Worm (Caenorhabditis elegans) whole organism, L1 larva: Measurements from ENCODE around the gene F14D7.18.

ENCODE experiments used
- C04F5.9 ChIP-seq: sonication (generic microtip); optimal IDR thresholded peaks from 2 replicates; lab custom pipeline; 2016; ENCODE audit warnings: missing genetic modification characterization, missing compliant biosample characterization
- C34B4.2 ChIP-seq: sonication (generic microtip); optimal IDR thresholded peaks from 2 replicates; lab custom pipeline; 2017; ENCODE audit warnings: mild to moderate bottlenecking, missing genetic modification characterization, missing compliant biosample characterization
- Y116A8C.19 ChIP-seq: sonication (generic microtip); optimal IDR thresholded peaks from 2 replicates; lab custom pipeline; 2016; ENCODE audit warnings: missing compliant biosample characterization, missing genetic modification characterization, borderline replicate concordance
- alr-1 ChIP-seq: fragments of 200-800 bp; sonication (Bioruptor generic); optimal IDR thresholded peaks from 2 replicates; lab custom pipeline; 2018; ENCODE audit warnings: borderline replicate concordance, mild to moderate bottlenecking, missing genetic modification characterization, missing compliant biosample characterization
- aly-2 ChIP-seq: fragments of 150-350 bp; optimal IDR thresholded peaks from 2 replicates; lab custom pipeline; 2014; ENCODE audit warnings: missing biosample characterization, missing genetic modification characterization
- ceh-63 ChIP-seq: fragments of 200-800 bp; sonication (Bioruptor generic); optimal IDR thresholded peaks from 2 replicates; lab custom pipeline; 2018; ENCODE audit warnings: mild to moderate bottlenecking, missing genetic modification characterization, missing compliant biosample characterization
- ceh-82 ChIP-seq, 3 experiments: fragments of 150-350 bp in 1 of 3; sonication (generic microtip) in 2 of 3; optimal IDR thresholded peaks; 2 replicates each; lab custom pipeline; 2014 to 2017; ENCODE audit warnings: missing biosample characterization in 3 of 3, missing genetic modification characterization in 3 of 3
- ceh-88 ChIP-seq: fragments of 200-800 bp; sonication (Bioruptor generic); IDR thresholded peaks from 2 replicates; pipeline ENCODE4 v1.3.6; 2022; ENCODE audit warnings: missing genetic modification characterization, missing compliant biosample characterization
- ces-1 ChIP-seq: fragments of 150-350 bp; optimal IDR thresholded peaks from 2 replicates; lab custom pipeline; 2014; ENCODE audit warnings: missing biosample characterization, missing genetic modification reagents, missing genetic modification characterization
- dpl-1 ChIP-seq, 3 experiments: fragments of 150-350 bp in 2 of 3; sonication (generic microtip) in 1 of 3; optimal IDR thresholded peaks; 2 replicates each; lab custom pipeline; 2014 to 2017; ENCODE audit warnings: missing biosample characterization in 3 of 3, missing genetic modification characterization in 3 of 3, missing genetic modification reagents in 3 of 3
- dsc-1 ChIP-seq: sonication (generic microtip); optimal IDR thresholded peaks from 2 replicates; lab custom pipeline; 2016; ENCODE audit warnings: mild to moderate bottlenecking, missing genetic modification characterization, missing compliant biosample characterization
- egl-13 ChIP-seq: sonication (generic microtip); optimal IDR thresholded peaks from 2 replicates; lab custom pipeline; 2016; ENCODE audit warnings: missing genotype, missing genetic modification reagents, missing genetic modification characterization, missing compliant biosample characterization
- elt-3 ChIP-seq, 6 experiments: fragments of 150-350 bp in 1 of 6; sonication (generic microtip); optimal IDR thresholded peaks; 2 replicates each; lab custom pipeline; 2017 to 2018; ENCODE audit warnings: missing biosample characterization in 6 of 6, missing genetic modification characterization in 6 of 6, inconsistent platforms in 1 of 6
- fkh-8 ChIP-seq: sonication (generic microtip); optimal IDR thresholded peaks from 2 replicates; lab custom pipeline; 2016; ENCODE audit warnings: mild to moderate bottlenecking, missing genetic modification characterization, missing compliant biosample characterization
- grh-1 ChIP-seq: fragments of 200-800 bp; sonication (Bioruptor generic); IDR thresholded peaks from 2 replicates; pipeline ENCODE4 v1.3.6; 2022; ENCODE audit warnings: missing genetic modification reagents, missing genetic modification characterization, missing compliant biosample characterization
- irx-1 ChIP-seq: sonication (generic microtip); optimal IDR thresholded peaks from 2 replicates; lab custom pipeline; 2016; ENCODE audit warnings: missing genetic modification characterization, missing compliant biosample characterization
- isw-1 ChIP-seq: fragments of 200-800 bp; sonication (Bioruptor generic); IDR thresholded peaks from 2 replicates; pipeline ENCODE4 v1.3.6; 2022; ENCODE audit warnings: missing genetic modification characterization, missing compliant biosample characterization
- lin-13 ChIP-seq: fragments of 150-350 bp; optimal IDR thresholded peaks from 2 replicates; lab custom pipeline; 2014; ENCODE audit warnings: missing biosample characterization, missing genetic modification reagents, missing genetic modification characterization
- lir-3 ChIP-seq: sonication (generic microtip); optimal IDR thresholded peaks from 2 replicates; lab custom pipeline; 2016; ENCODE audit warnings: mild to moderate bottlenecking, missing genetic modification characterization, moderate library complexity, missing compliant biosample characterization; ENCODE audit not compliant: poor library complexity
- nhr-12 ChIP-seq: sonication (generic microtip); optimal IDR thresholded peaks from 2 replicates; lab custom pipeline; 2017; ENCODE audit warnings: missing biosample characterization, missing genetic modification characterization
- nhr-20 ChIP-seq: sonication (generic microtip); optimal IDR thresholded peaks from 2 replicates; lab custom pipeline; 2016; ENCODE audit warnings: mild to moderate bottlenecking, missing genetic modification characterization, missing compliant biosample characterization
- nhr-47 ChIP-seq: sonication (generic microtip); optimal IDR thresholded peaks from 2 replicates; lab custom pipeline; 2016; ENCODE audit warnings: mild to moderate bottlenecking, missing genetic modification characterization, moderate library complexity, missing compliant biosample characterization
- nhr-71 ChIP-seq: sonication (generic microtip); optimal IDR thresholded peaks from 2 replicates; lab custom pipeline; 2016; ENCODE audit warnings: mild to moderate bottlenecking, missing genetic modification characterization, moderate library complexity, missing compliant biosample characterization
- nhr-76 ChIP-seq: sonication (generic microtip); optimal IDR thresholded peaks from 2 replicates; lab custom pipeline; 2017; ENCODE audit warnings: missing biosample characterization, missing genetic modification characterization
- nhr-77 ChIP-seq: fragments of 150-350 bp; optimal IDR thresholded peaks from 2 replicates; lab custom pipeline; 2014; ENCODE audit warnings: missing biosample characterization, missing genetic modification characterization
- nhr-84 ChIP-seq: sonication (generic microtip); optimal IDR thresholded peaks from 2 replicates; lab custom pipeline; 2017; ENCODE audit warnings: missing biosample characterization, missing genetic modification characterization
- nhr-90 ChIP-seq: sonication (generic microtip); optimal IDR thresholded peaks from 2 replicates; lab custom pipeline; 2016; ENCODE audit warnings: mild to moderate bottlenecking, missing genetic modification characterization, missing compliant biosample characterization; ENCODE audit not compliant: poor library complexity
- pax-3 ChIP-seq: fragments of 200-800 bp; sonication (Bioruptor generic); optimal IDR thresholded peaks from 2 replicates; lab custom pipeline; 2018; ENCODE audit warnings: mild to moderate bottlenecking, missing genetic modification characterization, moderate library complexity, missing compliant biosample characterization
- snpc-4 ChIP-seq: fragments of 150-350 bp; optimal IDR thresholded peaks from 2 replicates; lab custom pipeline; 2014; ENCODE audit warnings: missing biosample characterization, missing genetic modification characterization
- sox-4 ChIP-seq: sonication (generic microtip); optimal IDR thresholded peaks from 2 replicates; lab custom pipeline; 2016; ENCODE audit warnings: missing genetic modification characterization, missing compliant biosample characterization
- sptf-1 ChIP-seq: fragments of 150-350 bp; optimal IDR thresholded peaks from 2 replicates; lab custom pipeline; 2014; ENCODE audit warnings: missing biosample characterization, missing genetic modification characterization
- tbx-2 ChIP-seq: sonication (generic microtip); optimal IDR thresholded peaks from 2 replicates; lab custom pipeline; 2016; ENCODE audit warnings: missing genetic modification characterization, missing compliant biosample characterization
- vab-15 ChIP-seq: sonication (generic microtip); optimal IDR thresholded peaks from 2 replicates; lab custom pipeline; 2017; ENCODE audit warnings: missing genotype, mild to moderate bottlenecking, missing genetic modification characterization, missing compliant biosample characterization
- xbp-1 ChIP-seq: sonication (generic microtip); optimal IDR thresholded peaks from 2 replicates; lab custom pipeline; 2016; ENCODE audit warnings: missing genetic modification characterization, missing compliant biosample characterization

F14D7.18 gene

ce11 chrV:14285803-14286202 is 4.7 kb downstream of the F14D7.18 start, which contains the start of gene F40G12.11:
Gene F40G12.11, plus strand, starts transcription at chrV:14286171.
- no peak for TF ChIP-seq ceh-63
- no peak for TF ChIP-seq lir-3 (tag; lab: Kevin White, UChicago)
- no peak for TF ChIP-seq vab-15 (tag; lab: Kevin White, UChicago)
- no peak for TF ChIP-seq ceh-88
- TF ChIP-seq elt-3 (tag; optimal IDR thresholded peaks at IDR 0.05; lab: Kevin White, UChicago), result no peak
- TF ChIP-seq nhr-47 (tag; lab: Kevin White, UChicago), result no peak
- TF ChIP-seq xbp-1 (tag; lab: Kevin White, UChicago), result no peak
- TF ChIP-seq ceh-82 (tag; optimal IDR thresholded peaks at IDR 0.05; lab: Kevin White, UChicago), result no peak
- TF ChIP-seq dpl-1 (GFP tag; optimal IDR thresholded peaks at IDR 0.05; lab: Kevin White, UChicago), result no peak
- TF ChIP-seq nhr-90 (tag; lab: Kevin White, UChicago), result no peak
- TF ChIP-seq sptf-1 (tag; lab: Kevin White, UChicago), result no peak
- no peak for TF ChIP-seq lin-13 (GFP tag; lab: Kevin White, UChicago)
- TF ChIP-seq aly-2 (tag; lab: Kevin White, UChicago), result no peak
- TF ChIP-seq nhr-76 (tag; lab: Kevin White, UChicago), result no peak
- no peak for TF ChIP-seq grh-1
- TF ChIP-seq alr-1 (tag; lab: Kevin White, UChicago), result no peak
- TF ChIP-seq nhr-84, result no peak
- TF ChIP-seq tbx-2 (tag; lab: Kevin White, UChicago), result no peak
- TF ChIP-seq, all 84 proteins: peak for 0

- TF ChIP-seq dsc-1 (tag; lab: Kevin White, UChicago) (no peak), pax-3 (tag; lab: Kevin White, UChicago) (no peak), fkh-8 (no peak), egl-13 (tag; lab: Kevin White, UChicago) (no peak), nhr-90 (tag; lab: Kevin White, UChicago) (no peak), C04F5.9 (tag; lab: Kevin White, UChicago) (no peak), nhr-12 (tag; lab: Kevin White, UChicago) (no peak), nhr-77 (tag; lab: Kevin White, UChicago) (no peak), isw-1 (GFP tag; lab: Robert Waterston, UW) (no peak), sox-4 (tag; lab: Kevin White, UChicago) (no peak), ces-1 (GFP tag; lab: Kevin White, UChicago) (no peak), irx-1 (tag; lab: Kevin White, UChicago) (no peak), nhr-20 (tag; lab: Kevin White, UChicago) (no peak), C34B4.2 (tag; lab: Kevin White, UChicago) (no peak), nhr-71 (tag; lab: Kevin White, UChicago) (no peak)
Observed at ce11 chrV:14283241-14283640, 7.3 kb downstream of the F14D7.18 start, which contains the start of gene F40G12.10. Gene F40G12.10, plus strand, starts transcription at chrV:14283541.

ce11 chrV:14282222-14282709 is 8.3 kb downstream of the F14D7.18 start, which contains the start of the genes srt-74 and F40G12.9:
Gene srt-74, minus strand, starts transcription at chrV:14282322.
Gene F40G12.9, plus strand, starts transcription at chrV:14282659.
- TF ChIP-seq ceh-63 (no peak), Y116A8C.19 (tag; lab: Kevin White, UChicago) (no peak)

ce11 chrV:14279777-14280176 is 10.8 kb downstream of the F14D7.18 start, which contains the start of gene srt-33:
Gene srt-33, minus strand, starts transcription at chrV:14279877.
- no peak for TF ChIP-seq snpc-4

ce11 chrV:14277456-14277855 is 13.1 kb downstream of the F14D7.18 start:
- peak; percentile 40 for TF ChIP-seq snpc-4
